Fruit fly (Drosophila melanogaster): Measurements from ENCODE around the gene CSN8.

CSN8 gene

dm6 chr2L:8319858-8320525 is 44.7 kb upstream of the CSN8 start, which contains the start of the genes mtsh and strat (continued):
- TF ChIP-seq CG17361 (GFP tag; IDR thresholded peaks at IDR 0.05) (peak; percentile 73), pb (GFP tag; optimal IDR thresholded peaks at IDR 0.05) (peak; percentile 37), peb (GFP tag; IDR thresholded peaks at IDR 0.05) (peak; percentile 31; the same call in 1 of the 2 replicates), ase (GFP tag; IDR thresholded peaks at IDR 0.05) (peak; percentile 56; the same call in 2 of the 3 replicates), slou (GFP tag; optimal IDR thresholded peaks at IDR 0.05) (peak; percentile 30), CG12071 (GFP tag; optimal IDR thresholded peaks at IDR 0.05) (peak; percentile 71), Vsx1 (GFP tag; optimal IDR thresholded peaks at IDR 0.05) (no peak), chinmo (GFP tag; IDR thresholded peaks at IDR 0.05; ENCODE audit: partially characterized antibody) (peak; percentile 88; the same call in 3 of the 4 replicates), Doc3 (GFP tag; IDR thresholded peaks at IDR 0.05; ENCODE audit: partially characterized antibody) (no peak; the same call in 2 of the 3 replicates), lola (GFP tag; optimal IDR thresholded peaks at IDR 0.05) (peak in 1 of 3 experiments; percentile 19), Hmr (GFP tag; optimal IDR thresholded peaks at IDR 0.05) (peak; percentile 78), CG8281 (tag; optimal IDR thresholded peaks at IDR 0.05) (peak; percentile 39), CG18599 (GFP tag; optimal IDR thresholded peaks at IDR 0.05) (peak; percentile 66), Blimp-1 (GFP tag; optimal IDR thresholded peaks at IDR 0.05) (peak; percentile 30), CG10274 (GFP tag; optimal IDR thresholded peaks at IDR 0.05) (peak; percentile 27), CG2712 (tag; optimal IDR thresholded peaks at IDR 0.05) (peak; percentile 70), YL-1 (GFP tag; optimal IDR thresholded peaks at IDR 0.05) (peak; percentile 52), CG18619 (GFP tag; optimal IDR thresholded peaks at IDR 0.05) (peak; percentile 31), NC2β (GFP tag; optimal IDR thresholded peaks at IDR 0.05) (peak; percentile 49), CG4360 (GFP tag; IDR thresholded peaks at IDR 0.05) (no peak; the same call in 1 of the 2 replicates), TFAM (GFP tag; optimal IDR thresholded peaks at IDR 0.05) (peak; percentile 21), Neu2 (GFP tag; optimal IDR thresholded peaks at IDR 0.05; ENCODE audit: borderline replicate concordance) (no peak), CG32772 (GFP tag; IDR thresholded peaks at IDR 0.05) (no peak; the same call in 1 of the 2 replicates), al (GFP tag; IDR thresholded peaks at IDR 0.05) (no peak), disco-r (GFP tag; optimal IDR thresholded peaks at IDR 0.05) (peak; percentile 29), Ets65A (GFP tag) (peak; percentile 94), dati (GFP tag; IDR thresholded peaks at IDR 0.05) (0 out of 2 replicates have a peak, but pooled peaks have one; percentile 14), kay (GFP tag; optimal IDR thresholded peaks at IDR 0.05) (no peak), kni (GFP tag; optimal IDR thresholded peaks at IDR 0.05) (peak; percentile 45), Dip2 (GFP tag; IDR thresholded peaks at IDR 0.05) (no peak), aop (GFP tag; IDR thresholded peaks at IDR 0.05) (no peak), fd64A (GFP tag; optimal IDR thresholded peaks at IDR 0.05) (peak; percentile 17), schlank (tag; optimal IDR thresholded peaks at IDR 0.05) (peak; percentile 38), Taf1 (GFP tag; IDR thresholded peaks at IDR 0.05) (no peak), mirr (GFP tag; optimal IDR thresholded peaks at IDR 0.05) (peak; percentile 87), CG33213 (GFP tag; optimal IDR thresholded peaks at IDR 0.05) (peak; percentile 73), crp (GFP tag; optimal IDR thresholded peaks at IDR 0.05) (peak in 1 of 2 experiments; percentile 47), Hr3 (GFP tag; optimal IDR thresholded peaks at IDR 0.05) (no peak), CG7372 (GFP tag; IDR thresholded peaks at IDR 0.05) (0 out of 2 replicates have a peak, but pooled peaks have one; percentile 8), E2f1 (GFP tag; IDR thresholded peaks at IDR 0.05) (0 out of 2 replicates have a peak, but pooled peaks have one; percentile 24), org-1 (GFP tag; optimal IDR thresholded peaks at IDR 0.05) (peak; percentile 8), CG1603 (tag; optimal IDR thresholded peaks at IDR 0.05) (peak; percentile 74), B-H1 (GFP tag; IDR thresholded peaks at IDR 0.05) (peak; percentile 16; the same call in 1 of the 3 replicates), CG12155 (GFP tag; optimal IDR thresholded peaks at IDR 0.05) (peak; percentile 42), CG14441 (GFP tag; IDR thresholded peaks at IDR 0.05) (peak; percentile 59), CG12236 (GFP tag; optimal IDR thresholded peaks at IDR 0.05) (peak; percentile 34), CG3407 (GFP tag; optimal IDR thresholded peaks at IDR 0.05) (peak; percentile 14), CG11398 (GFP tag; optimal IDR thresholded peaks at IDR 0.05) (no peak), bbx (GFP tag; IDR thresholded peaks at IDR 0.05; ENCODE audit: partially characterized antibody) (peak; percentile 75)

Data from whole organism, embryonic.